Worm (Caenorhabditis elegans): ENCODE measurements around the gene T26E4.10.

DNA sequence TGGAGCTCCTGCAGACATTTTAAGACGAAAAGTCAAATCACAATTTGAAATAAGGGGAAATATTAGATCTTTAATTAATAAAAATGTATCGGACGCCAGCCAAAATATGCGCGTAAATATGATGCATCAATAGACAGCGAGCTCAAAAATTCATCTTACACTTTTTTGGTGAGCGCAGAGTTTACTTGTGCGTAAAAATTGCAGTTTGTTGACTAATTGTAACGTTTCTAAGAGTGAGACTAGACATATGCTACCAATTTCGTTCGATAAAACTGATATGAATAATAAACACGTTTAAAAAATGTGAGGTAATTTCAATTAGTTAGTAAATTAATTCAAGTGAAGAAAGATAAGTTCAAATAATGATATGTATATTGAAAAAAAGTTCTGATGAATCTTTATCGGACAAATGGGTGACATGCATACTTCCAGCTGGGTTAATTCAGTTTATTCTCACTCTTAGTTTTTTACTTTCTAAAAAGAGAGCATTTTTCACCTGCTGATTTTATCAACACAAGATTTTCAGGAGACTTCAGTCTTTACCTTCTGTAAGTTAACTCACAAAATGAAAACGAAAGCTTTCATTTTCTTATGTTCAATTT, 18.8 kb downstream of the T26E4.10 start, which contains the start of the genes nhr-285 and irld-52:
- TF ChIP-seq madf-10 (tag; optimal IDR thresholded peaks at IDR 0.05) (no peak), cebp-2 (GFP tag; IDR thresholded peaks at IDR 0.05) (no peak), egl-44 (GFP tag; IDR thresholded peaks at IDR 0.05) (no peak)
